Fruit fly (Drosophila melanogaster): ENCODE data around the gene CG45263.

Gene CG45263

dm6 chr3R:8517752-8518185 lies 40.4 kb upstream of the CG45263 start, which contains the start of gene CG11737 (continued):
- no peak for TF ChIP-seq CG8290 (GFP tag; optimal IDR thresholded peaks at IDR 0.05)
- peak in 1 of 2 experiments; percentile 32 for TF ChIP-seq CG8290 (tag; optimal IDR thresholded peaks at IDR 0.05)
- TF ChIP-seq CG14860 (GFP tag; IDR thresholded peaks at IDR 0.05; ENCODE audit: partially characterized antibody), result peak; percentile 69
- no peak for TF ChIP-seq tgo (GFP tag; IDR thresholded peaks at IDR 0.05)
- peak; percentile 41; the same call in 1 of the 2 replicates for TF ChIP-seq Rfx (GFP tag; IDR thresholded peaks at IDR 0.05)
- peak; percentile 56; the same call in 1 of the 3 replicates for TF ChIP-seq CG34422 (GFP tag; IDR thresholded peaks at IDR 0.05)
- TF ChIP-seq gem (tag; optimal IDR thresholded peaks at IDR 0.05), result no peak
- no peak for TF ChIP-seq CG1529 (GFP tag; optimal IDR thresholded peaks at IDR 0.05)
- TF ChIP-seq sens (GFP tag), result peak; percentile 71
- TF ChIP-seq chinmo (GFP tag; IDR thresholded peaks at IDR 0.05; ENCODE audit: partially characterized antibody), result peak; percentile 73; the same call in 1 of the 4 replicates
- no peak for TF ChIP-seq lov (optimal IDR thresholded peaks at IDR 0.05)
- no peak for TF ChIP-seq lov (GFP tag; IDR thresholded peaks at IDR 0.05)
- TF ChIP-seq kni (GFP tag; optimal IDR thresholded peaks at IDR 0.05), result no peak
- no peak for TF ChIP-seq crp (GFP tag; optimal IDR thresholded peaks at IDR 0.05)
- TF ChIP-seq YL-1 (GFP tag; optimal IDR thresholded peaks at IDR 0.05), result peak; percentile 17
- TF ChIP-seq nerfin-2 (GFP tag; IDR thresholded peaks at IDR 0.05; ENCODE audit: partially characterized antibody), result peak; percentile 66; the same call in 1 of the 2 replicates
- TF ChIP-seq CG7963 (GFP tag; IDR thresholded peaks at IDR 0.05; ENCODE audit: partially characterized antibody), result peak; percentile 60; the same call in 2 of the 3 replicates
- peak; percentile 76 for TF ChIP-seq CG42726 (GFP tag; IDR thresholded peaks at IDR 0.05; ENCODE audit: partially characterized antibody)
- peak; percentile 99 for TF ChIP-seq Dref (GFP tag; IDR thresholded peaks at IDR 0.05)
- peak; percentile 4 for TF ChIP-seq grn (GFP tag; optimal IDR thresholded peaks at IDR 0.05)
- TF ChIP-seq Mad (GFP tag; optimal IDR thresholded peaks at IDR 0.05), result no peak
- TF ChIP-seq MBD-R2 (GFP tag; IDR thresholded peaks at IDR 0.05), result peak; percentile 66
- no peak for TF ChIP-seq cato (GFP tag; optimal IDR thresholded peaks at IDR 0.05; ENCODE audit: borderline replicate concordance)
- TF ChIP-seq trem (tag; optimal IDR thresholded peaks at IDR 0.05), result peak; percentile 36
- TF ChIP-seq CG2875 (GFP tag; optimal IDR thresholded peaks at IDR 0.05), result no peak
- TF ChIP-seq dm (GFP tag; optimal IDR thresholded peaks at IDR 0.05), result peak; percentile 22
- TF ChIP-seq disco-r (GFP tag; optimal IDR thresholded peaks at IDR 0.05), result no peak
- TF ChIP-seq BEAF-32 (GFP tag; optimal IDR thresholded peaks at IDR 0.05), result peak; percentile 54
- no peak for TF ChIP-seq sim (GFP tag; IDR thresholded peaks at IDR 0.05)
- TF ChIP-seq Bgb (GFP tag; IDR thresholded peaks at IDR 0.05; ENCODE audit: partially characterized antibody), result peak; percentile 79
- no peak for TF ChIP-seq CG12236 (GFP tag; optimal IDR thresholded peaks at IDR 0.05)
- TF ChIP-seq CG15514 (GFP tag; optimal IDR thresholded peaks at IDR 0.05), result peak; percentile 84
- peak; percentile 36 for TF ChIP-seq Sin3A (optimal IDR thresholded peaks at IDR 0.05)
- peak; percentile 57 for TF ChIP-seq Abd-B (GFP tag; optimal IDR thresholded peaks at IDR 0.05)
- TF ChIP-seq HmgD (GFP tag; optimal IDR thresholded peaks at IDR 0.05), result peak; percentile 47
- peak; percentile 24 for TF ChIP-seq MESR4 (GFP tag; optimal IDR thresholded peaks at IDR 0.05)
- peak; percentile 50 for TF ChIP-seq CG4617 (GFP tag; optimal IDR thresholded peaks at IDR 0.05; ENCODE audit: borderline replicate concordance)
- TF ChIP-seq PHDP (tag; optimal IDR thresholded peaks at IDR 0.05), result no peak
- peak; percentile 86 for TF ChIP-seq HLH4C (GFP tag; IDR thresholded peaks at IDR 0.05; ENCODE audit: partially characterized antibody)
- peak; percentile 41; the same call in 1 of the 3 replicates for TF ChIP-seq CG34224 (GFP tag; IDR thresholded peaks at IDR 0.05; ENCODE audit: partially characterized antibody)
- TF ChIP-seq run (tag; optimal IDR thresholded peaks at IDR 0.05), result no peak
- no peak for TF ChIP-seq sisA (GFP tag; IDR thresholded peaks at IDR 0.05)
- no peak for TF ChIP-seq cwo (GFP tag; optimal IDR thresholded peaks at IDR 0.05)
- no peak for TF ChIP-seq CG30431 (GFP tag; optimal IDR thresholded peaks at IDR 0.05)
- TF ChIP-seq phol (tag; optimal IDR thresholded peaks at IDR 0.05), result peak; percentile 53
- no peak for TF ChIP-seq emc (GFP tag; optimal IDR thresholded peaks at IDR 0.05)
- TF ChIP-seq crol (GFP tag; IDR thresholded peaks at IDR 0.05), result peak; percentile 89
- peak; percentile 72 for TF ChIP-seq CG13287 (GFP tag; IDR thresholded peaks at IDR 0.05; ENCODE audit: partially characterized antibody)
- no peak for TF ChIP-seq CG11456 (GFP tag; IDR thresholded peaks at IDR 0.05)
- no peak for TF ChIP-seq CG3281 (GFP tag; optimal IDR thresholded peaks at IDR 0.05)

Data from whole organism, embryonic.